Fruit fly (Drosophila melanogaster): ENCODE data around the gene Prosbeta2R1.

Gene Prosbeta2R1

DNA sequence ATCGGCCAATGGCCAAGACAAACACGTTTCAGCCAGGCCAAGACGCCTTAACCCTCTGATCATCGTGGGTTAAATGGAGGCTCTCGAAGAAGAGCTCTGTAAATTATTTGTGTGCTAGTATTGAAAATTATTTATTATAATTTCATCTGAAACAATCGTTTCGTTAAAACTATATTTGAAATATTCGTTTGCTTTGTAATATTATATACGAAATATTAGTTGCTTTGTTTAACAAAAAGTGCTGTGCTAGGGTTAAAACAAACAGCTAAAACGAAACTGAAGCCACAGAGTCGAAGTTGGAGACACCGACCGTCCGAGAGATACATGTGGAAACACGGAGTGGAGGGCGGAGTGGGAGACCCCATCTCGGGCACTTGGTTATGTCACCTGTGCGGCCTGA, 22.2 kb upstream of the Prosbeta2R1 start:
- TF ChIP-seq OdsH (GFP tag; optimal IDR thresholded peaks at IDR 0.05) (peak; percentile 81), h (GFP tag; optimal IDR thresholded peaks at IDR 0.05) (peak; percentile 84), Hr83 (GFP tag; optimal IDR thresholded peaks at IDR 0.05; ENCODE audit: poor library complexity, severe bottlenecking) (no peak), ey (GFP tag; optimal IDR thresholded peaks at IDR 0.05) (peak; percentile 73), br (GFP tag; optimal IDR thresholded peaks at IDR 0.05) (peak; percentile 60), fru (GFP tag; optimal IDR thresholded peaks at IDR 0.05) (peak; percentile 78), psq (GFP tag; optimal IDR thresholded peaks at IDR 0.05) (peak; percentile 65), Sp1 (GFP tag; optimal IDR thresholded peaks at IDR 0.05) (peak; percentile 74), brk (GFP tag; optimal IDR thresholded peaks at IDR 0.05) (peak; percentile 19), HLH106 (tag; optimal IDR thresholded peaks at IDR 0.05) (peak; percentile 66), Rel (GFP tag; optimal IDR thresholded peaks at IDR 0.05) (peak; percentile 24), Rel (tag; optimal IDR thresholded peaks at IDR 0.05) (no peak), rgr (GFP tag; optimal IDR thresholded peaks at IDR 0.05) (peak; percentile 81), Abd-B (GFP tag; optimal IDR thresholded peaks at IDR 0.05) (no peak), dl (GFP tag; optimal IDR thresholded peaks at IDR 0.05; ENCODE audit: insufficient read depth in 1 of 2, partially characterized antibody in 2 of 2) (no peak), CG32264 (GFP tag; optimal IDR thresholded peaks at IDR 0.05) (no peak), Jra (GFP tag; optimal IDR thresholded peaks at IDR 0.05) (peak; percentile 11), foxo (GFP tag; optimal IDR thresholded peaks at IDR 0.05) (peak in 1 of 2 experiments; percentile 69), woc (GFP tag; optimal IDR thresholded peaks at IDR 0.05) (peak; percentile 49), Hnf4 (GFP tag; optimal IDR thresholded peaks at IDR 0.05) (peak; percentile 68)

- TF ChIP-seq br (GFP tag; optimal IDR thresholded peaks at IDR 0.05) (no peak), dl (GFP tag; optimal IDR thresholded peaks at IDR 0.05; ENCODE audit: insufficient read depth in 1 of 2, partially characterized antibody in 2 of 2) (no peak), pan (optimal IDR thresholded peaks at IDR 0.05) (no peak), Myc (optimal IDR thresholded peaks at IDR 0.05) (no peak), OdsH (GFP tag; optimal IDR thresholded peaks at IDR 0.05) (no peak), Sp1 (GFP tag; optimal IDR thresholded peaks at IDR 0.05) (no peak), Hnf4 (GFP tag; optimal IDR thresholded peaks at IDR 0.05) (no peak), Dfd (GFP tag; optimal IDR thresholded peaks at IDR 0.05) (no peak), Dif (GFP tag; optimal IDR thresholded peaks at IDR 0.05; ENCODE audit: partially characterized antibody) (no peak), sv (GFP tag; optimal IDR thresholded peaks at IDR 0.05) (no peak), Jra (GFP tag; optimal IDR thresholded peaks at IDR 0.05) (no peak), h (GFP tag; optimal IDR thresholded peaks at IDR 0.05) (no peak), ey (GFP tag; optimal IDR thresholded peaks at IDR 0.05) (no peak)
Observed at dm6 chrX:5789187-5789586, 19.6 kb upstream of the Prosbeta2R1 start, which contains the start of gene CG15767. Gene CG15767 (plus strand): TSS chrX:5789487.

dm6 chrX:5791840-5792239, 16.9 kb upstream of the Prosbeta2R1 start, which contains the start of gene CG12239:
Gene CG12239 (plus strand): TSS chrX:5792140.
- TF ChIP-seq Mio (GFP tag; optimal IDR thresholded peaks at IDR 0.05) = no peak
- no peak for TF ChIP-seq Dfd (GFP tag; optimal IDR thresholded peaks at IDR 0.05)
- TF ChIP-seq Hr78 (GFP tag; optimal IDR thresholded peaks at IDR 0.05) = no peak
- no peak for TF ChIP-seq foxo (GFP tag; optimal IDR thresholded peaks at IDR 0.05)

dm6 chrX:5800634-5801033, 8.1 kb upstream of the Prosbeta2R1 start:
- TF ChIP-seq foxo (GFP tag; optimal IDR thresholded peaks at IDR 0.05) = peak in 1 of 2 experiments; percentile 5
- TF ChIP-seq GATAd (GFP tag; optimal IDR thresholded peaks at IDR 0.05) = no peak
- peak; percentile 0 for TF ChIP-seq ey (GFP tag; optimal IDR thresholded peaks at IDR 0.05)
- TF ChIP-seq h (GFP tag; optimal IDR thresholded peaks at IDR 0.05) = peak; percentile 11
- TF ChIP-seq pan (optimal IDR thresholded peaks at IDR 0.05) = no peak
- TF ChIP-seq brk (GFP tag; optimal IDR thresholded peaks at IDR 0.05) = no peak
- TF ChIP-seq HLH106 (tag; optimal IDR thresholded peaks at IDR 0.05) = peak; percentile 21

dm6 chrX:5804377-5804776, 4.4 kb upstream of the Prosbeta2R1 start, which contains the start of gene Cpr5C:
Gene Cpr5C (plus strand): TSS chrX:5804677.
- TF ChIP-seq Dfd (GFP tag; optimal IDR thresholded peaks at IDR 0.05) = no peak
- no peak for TF ChIP-seq Hr83 (GFP tag; optimal IDR thresholded peaks at IDR 0.05; ENCODE audit: poor library complexity, severe bottlenecking)
- TF ChIP-seq h (GFP tag; optimal IDR thresholded peaks at IDR 0.05) = no peak
- no peak for TF ChIP-seq Sp1 (GFP tag; optimal IDR thresholded peaks at IDR 0.05)
- no peak for TF ChIP-seq usp (GFP tag; optimal IDR thresholded peaks at IDR 0.05)
- TF ChIP-seq brk (GFP tag; optimal IDR thresholded peaks at IDR 0.05) = no peak
- TF ChIP-seq pan (optimal IDR thresholded peaks at IDR 0.05) = no peak
- TF ChIP-seq rgr (GFP tag; optimal IDR thresholded peaks at IDR 0.05) = no peak
- no peak for TF ChIP-seq HLH106 (tag; optimal IDR thresholded peaks at IDR 0.05)
- no peak for TF ChIP-seq lola (GFP tag; optimal IDR thresholded peaks at IDR 0.05)
- TF ChIP-seq OdsH (GFP tag; optimal IDR thresholded peaks at IDR 0.05) = no peak
- no peak for TF ChIP-seq CrebA (GFP tag; optimal IDR thresholded peaks at IDR 0.05; ENCODE audit: borderline replicate concordance)
- no peak for TF ChIP-seq br (GFP tag; optimal IDR thresholded peaks at IDR 0.05)
- no peak for TF ChIP-seq ey (GFP tag; optimal IDR thresholded peaks at IDR 0.05)

All from whole organism, wandering third instar larva.